Worm (Caenorhabditis elegans) whole organism, midembryonic: Measurements from ENCODE around the gene cec-5.

Experiments
- T22C8.4 ChIP-seq: fragments of 200-800 bp; sonication (Bioruptor generic); IDR thresholded peaks from 2 replicates; pipeline ENCODE4 v1.3.6; 2022; ENCODE audit warnings: missing genetic modification characterization, missing compliant biosample characterization
- cog-1 ChIP-seq: sonication (generic microtip); optimal IDR thresholded peaks from 2 replicates; lab custom pipeline; 2016; ENCODE audit warnings: missing genetic modification characterization, missing compliant biosample characterization
- flt-1 ChIP-seq: fragments of 200-800 bp; sonication (Bioruptor generic); IDR thresholded peaks from 2 replicates; pipeline ENCODE4 v1.3.6; 2022; ENCODE audit warnings: missing genetic modification characterization, missing compliant biosample characterization
- klf-2 ChIP-seq: fragments of 200-800 bp; sonication (Bioruptor generic); conservative IDR thresholded peaks from 2 replicates; pipeline ENCODE4 v1.3.6; 2022; ENCODE audit warnings: missing genetic modification reagents, missing genetic modification characterization, missing compliant biosample characterization
- med-1 ChIP-seq: sonication (generic microtip); optimal IDR thresholded peaks from 2 replicates; lab custom pipeline; 2017; ENCODE audit warnings: missing genetic modification characterization, mild to moderate bottlenecking, missing compliant biosample characterization, antibody characterized with exemption, missing genetic modification reagents; ENCODE audit not compliant: insufficient read depth
- ref-1 ChIP-seq: fragments of 200-800 bp; sonication (Bioruptor generic); conservative IDR thresholded peaks from 2 replicates; pipeline ENCODE4 v1.3.6; 2022; ENCODE audit warnings: missing genetic modification reagents, missing genetic modification characterization, missing compliant biosample characterization
- tab-1 ChIP-seq: fragments of 200-800 bp; sonication (Bioruptor generic); IDR thresholded peaks from 2 replicates; pipeline ENCODE4 v1.3.6; 2022; ENCODE audit warnings: missing genetic modification characterization, missing compliant biosample characterization
- ztf-23 ChIP-seq: fragments of 200-800 bp; sonication (Bioruptor generic); IDR thresholded peaks from 2 replicates; pipeline ENCODE4 v1.3.6; 2022; ENCODE audit warnings: missing genetic modification reagents, missing genetic modification characterization, missing compliant biosample characterization
- ztf-29 ChIP-seq: fragments of 200-800 bp; sonication (Bioruptor generic); IDR thresholded peaks from 2 replicates; pipeline ENCODE4 v1.3.6; 2022; ENCODE audit warnings: missing genetic modification reagents, missing genetic modification characterization, missing compliant biosample characterization

Gene cec-5

DNA sequence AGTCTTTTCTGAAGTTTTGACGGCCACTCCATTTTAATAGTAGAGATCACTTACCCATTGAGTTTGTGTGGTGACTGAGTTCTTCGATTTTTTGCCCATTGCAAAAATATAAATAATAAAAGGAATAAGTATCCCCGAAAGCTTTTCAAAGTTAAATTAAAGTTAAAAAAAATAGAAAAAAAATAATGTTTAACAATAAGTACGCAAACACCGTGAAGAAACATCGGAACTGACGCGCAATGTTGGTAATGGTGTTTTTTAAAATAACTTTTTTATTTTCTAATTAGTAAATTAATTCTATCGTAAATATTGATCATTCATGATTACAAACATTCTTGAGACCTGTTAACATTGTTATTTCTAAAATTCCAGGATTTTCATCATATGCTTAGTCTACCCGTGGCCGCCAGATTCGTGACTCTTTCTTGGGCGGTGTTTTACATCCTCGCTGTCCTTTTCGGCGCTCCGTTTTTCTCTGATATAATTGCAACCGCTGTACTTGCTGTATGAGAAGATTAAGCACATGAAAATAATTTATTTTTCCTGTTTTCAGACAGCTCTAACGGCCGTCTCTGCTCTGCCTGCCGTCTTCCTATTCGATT, 23.5 kb downstream of the cec-5 start, which contains the start of the genes F49E8.7, F49E8.8 and nprl-2:
Gene F49E8.7 (minus strand): TSS at position 101 of the 602 bp plus-strand sequence.
Gene F49E8.8 (plus strand): TSS at position 373 of the 602 bp plus-strand sequence.
Gene nprl-2 (plus strand): TSS at position 552 of the 602 bp plus-strand sequence.
- no peak for TF ChIP-seq ref-1 (GFP tag; lab: Robert Waterston, UW)
- TF ChIP-seq ztf-29 (GFP tag; lab: Robert Waterston, UW): no peak
- no peak for TF ChIP-seq flt-1
- no peak for TF ChIP-seq T22C8.4
- TF ChIP-seq ztf-23 (GFP tag; lab: Robert Waterston, UW): no peak
- TF ChIP-seq klf-2 (GFP tag; lab: Robert Waterston, UW): no peak
- no peak for TF ChIP-seq med-1 (GFP tag; lab: Kevin White, UChicago)
- no peak for TF ChIP-seq tab-1 (GFP tag; lab: Robert Waterston, UW)
- TF ChIP-seq cog-1 (tag; lab: Kevin White, UChicago): no peak

DNA sequence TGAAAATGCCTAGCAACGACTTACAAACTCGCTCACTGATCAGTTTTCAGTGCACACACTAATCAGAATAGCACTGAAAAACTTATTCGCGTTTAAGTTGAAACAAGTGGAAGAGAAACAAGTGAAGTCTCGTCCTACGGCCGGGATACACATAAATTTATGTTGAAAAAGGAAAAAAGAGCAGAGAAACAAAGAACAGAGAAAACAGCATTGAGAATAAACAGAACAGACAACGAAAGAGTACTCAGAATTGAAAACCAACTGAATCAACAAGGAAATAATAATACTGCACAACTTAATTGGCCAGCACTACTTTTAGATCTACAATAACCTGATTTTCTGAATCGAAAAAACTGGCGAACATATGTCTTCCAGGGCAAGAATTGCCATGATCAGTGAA, 25.6 kb downstream of the cec-5 start, which contains the start of gene F49E8.6:
Gene F49E8.6 (minus strand): TSS at position 317 of the 400 bp plus-strand sequence.
- no peak for TF ChIP-seq ztf-29 (GFP tag; lab: Robert Waterston, UW)
- no peak for TF ChIP-seq ref-1 (GFP tag; lab: Robert Waterston, UW)
- no peak for TF ChIP-seq T22C8.4
- TF ChIP-seq tab-1 (GFP tag; lab: Robert Waterston, UW): no peak
- no peak for TF ChIP-seq ztf-23 (GFP tag; lab: Robert Waterston, UW)
- no peak for TF ChIP-seq med-1 (GFP tag; lab: Kevin White, UChicago)
- TF ChIP-seq klf-2 (GFP tag; lab: Robert Waterston, UW): no peak
- no peak for TF ChIP-seq flt-1

DNA sequence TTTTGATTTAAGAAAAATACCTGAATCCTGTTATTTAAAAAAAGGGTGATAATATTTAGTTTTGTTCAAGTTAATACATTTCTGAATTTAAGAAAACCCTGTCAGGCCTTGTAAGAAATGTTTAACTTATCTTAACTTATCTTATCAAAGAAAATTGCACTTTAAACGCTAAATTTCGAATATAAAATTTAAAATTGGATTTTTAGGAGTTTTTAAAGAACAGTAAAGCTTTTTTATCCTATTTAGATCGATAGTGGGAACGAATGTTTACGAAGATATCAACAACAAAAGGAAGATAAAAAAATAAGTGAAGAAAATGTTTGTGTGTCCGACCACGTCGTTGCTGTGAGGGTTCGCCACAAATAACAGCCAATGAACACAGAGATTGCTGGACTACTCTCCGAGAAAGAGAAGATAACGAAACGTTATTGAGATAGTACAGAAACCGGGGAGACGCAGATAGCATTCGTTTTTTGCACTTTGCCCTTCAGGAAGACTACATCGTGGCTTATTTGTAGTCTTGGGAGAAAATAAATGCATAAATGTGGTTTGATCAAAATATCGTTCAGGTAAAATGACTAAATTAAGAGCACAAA, 26.9 kb downstream of the cec-5 start, which contains the start of gene dif-1:
Gene dif-1 (minus strand): TSS at position 51 of the 596 bp plus-strand sequence.
- TF ChIP-seq ref-1 (GFP tag; lab: Robert Waterston, UW): no peak
- TF ChIP-seq ztf-23 (GFP tag; lab: Robert Waterston, UW): no peak
- no peak for TF ChIP-seq ztf-29 (GFP tag; lab: Robert Waterston, UW)
- TF ChIP-seq flt-1: no peak
- no peak for TF ChIP-seq cog-1 (tag; lab: Kevin White, UChicago)
- TF ChIP-seq med-1 (GFP tag; lab: Kevin White, UChicago): no peak
- no peak for TF ChIP-seq tab-1 (GFP tag; lab: Robert Waterston, UW)
- no peak for TF ChIP-seq klf-2 (GFP tag; lab: Robert Waterston, UW)
- TF ChIP-seq T22C8.4: no peak

DNA sequence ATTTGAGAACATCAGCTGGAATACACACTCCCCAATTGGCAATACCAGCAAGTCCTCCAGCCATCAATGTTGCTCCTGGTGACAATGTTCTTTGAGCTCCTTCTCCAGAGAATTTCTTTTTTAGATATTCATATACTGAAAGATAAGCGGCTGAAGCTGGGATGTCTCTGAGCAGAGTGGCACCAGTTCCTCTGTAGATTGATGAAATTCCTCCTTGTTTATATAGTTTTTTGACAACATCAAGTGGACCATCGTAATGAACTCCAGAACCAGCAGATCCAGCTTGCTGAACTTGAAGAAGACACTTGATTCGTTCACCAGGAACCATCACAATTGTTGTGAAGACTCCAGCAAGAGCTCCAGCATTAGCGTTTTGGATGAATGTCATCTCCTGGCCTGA, 27.8 kb downstream of the cec-5 start:
- TF ChIP-seq ref-1 (GFP tag; lab: Robert Waterston, UW): no peak
- TF ChIP-seq cog-1 (tag; lab: Kevin White, UChicago): no peak
- no peak for TF ChIP-seq flt-1
- no peak for TF ChIP-seq ztf-23 (GFP tag; lab: Robert Waterston, UW)
- no peak for TF ChIP-seq klf-2 (GFP tag; lab: Robert Waterston, UW)
- TF ChIP-seq ztf-29 (GFP tag; lab: Robert Waterston, UW): no peak

DNA sequence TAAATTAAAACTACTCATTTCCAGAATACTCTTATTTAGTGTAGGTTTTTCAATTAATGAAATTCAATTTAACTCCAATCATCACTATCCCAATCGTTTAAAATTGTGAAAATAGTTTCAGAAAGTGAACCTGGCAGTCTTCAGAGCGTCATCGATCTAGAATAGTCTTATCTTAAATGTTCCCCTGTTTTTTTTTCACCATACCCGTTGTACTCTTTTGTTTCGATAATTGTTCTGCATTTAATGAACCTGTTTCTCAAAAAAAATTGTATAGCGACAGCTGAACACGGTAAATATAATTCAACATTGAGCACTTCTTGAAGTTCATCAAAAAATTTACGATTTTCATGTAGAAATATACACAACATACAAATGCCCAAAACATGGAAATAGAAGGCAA, 28.7 kb downstream of the cec-5 start:
- TF ChIP-seq klf-2 (GFP tag; lab: Robert Waterston, UW): no peak
- no peak for TF ChIP-seq ref-1 (GFP tag; lab: Robert Waterston, UW)
- TF ChIP-seq ztf-23 (GFP tag; lab: Robert Waterston, UW): no peak
- TF ChIP-seq flt-1: no peak
- no peak for TF ChIP-seq med-1 (GFP tag; lab: Kevin White, UChicago)
- TF ChIP-seq tab-1 (GFP tag; lab: Robert Waterston, UW): no peak
- TF ChIP-seq T22C8.4: no peak
- no peak for TF ChIP-seq ztf-29 (GFP tag; lab: Robert Waterston, UW)
- no peak for TF ChIP-seq cog-1 (tag; lab: Kevin White, UChicago)

DNA sequence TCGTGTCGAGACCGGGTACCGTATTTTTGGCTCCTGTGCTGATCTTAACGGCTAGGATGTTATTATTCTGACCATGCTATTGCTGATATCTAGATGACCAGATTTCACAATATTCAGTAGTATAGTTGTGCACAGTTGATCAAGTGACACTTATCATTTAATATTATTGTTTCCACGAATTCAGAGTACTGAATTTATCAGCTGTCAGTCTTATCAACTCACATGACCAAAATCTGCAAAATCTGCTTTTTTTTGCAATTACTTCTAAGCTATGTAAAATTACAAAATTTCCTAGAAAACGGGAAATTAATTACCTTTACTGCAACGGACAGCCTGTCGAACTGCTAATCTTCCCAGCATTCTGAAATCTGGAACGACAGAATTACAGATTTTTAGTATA, 29.5 kb downstream of the cec-5 start, which contains the start of gene pam-1:
Gene pam-1 (minus strand): TSS at position 368 of the 400 bp plus-strand sequence.
- no peak for TF ChIP-seq flt-1
- no peak for TF ChIP-seq med-1 (GFP tag; lab: Kevin White, UChicago)
- no peak for TF ChIP-seq cog-1 (tag; lab: Kevin White, UChicago)
- no peak for TF ChIP-seq T22C8.4
- TF ChIP-seq ztf-29 (GFP tag; lab: Robert Waterston, UW): no peak
- TF ChIP-seq ref-1 (GFP tag; lab: Robert Waterston, UW): no peak
- TF ChIP-seq klf-2 (GFP tag; lab: Robert Waterston, UW): no peak
- no peak for TF ChIP-seq ztf-23 (GFP tag; lab: Robert Waterston, UW)
- TF ChIP-seq tab-1 (GFP tag; lab: Robert Waterston, UW): no peak

DNA sequence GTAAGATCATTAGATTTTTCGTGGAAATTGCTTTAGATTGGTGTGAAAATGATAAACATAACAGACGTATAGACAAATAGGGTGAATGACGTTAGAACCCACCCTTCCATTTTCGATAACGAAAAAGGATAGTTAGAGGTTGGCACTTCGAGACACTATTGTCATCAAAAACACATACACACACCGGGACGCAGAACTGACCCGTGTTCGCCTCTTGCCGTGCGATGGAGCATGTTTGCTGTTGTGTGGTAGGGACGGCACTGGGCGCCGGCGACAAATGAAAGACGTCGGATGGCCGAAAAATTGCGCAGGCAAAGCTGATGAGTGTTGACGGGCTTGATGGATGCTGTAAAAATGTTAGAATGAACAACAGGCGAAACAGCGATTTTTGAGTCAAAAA, 30.1 kb downstream of the cec-5 start:
- TF ChIP-seq ztf-23 (GFP tag; lab: Robert Waterston, UW) (no peak), ref-1 (GFP tag; lab: Robert Waterston, UW) (no peak), ztf-29 (GFP tag; lab: Robert Waterston, UW) (no peak), klf-2 (GFP tag; lab: Robert Waterston, UW) (no peak), T22C8.4 (no peak), tab-1 (GFP tag; lab: Robert Waterston, UW) (no peak), med-1 (GFP tag; lab: Kevin White, UChicago) (no peak), flt-1 (no peak)

DNA sequence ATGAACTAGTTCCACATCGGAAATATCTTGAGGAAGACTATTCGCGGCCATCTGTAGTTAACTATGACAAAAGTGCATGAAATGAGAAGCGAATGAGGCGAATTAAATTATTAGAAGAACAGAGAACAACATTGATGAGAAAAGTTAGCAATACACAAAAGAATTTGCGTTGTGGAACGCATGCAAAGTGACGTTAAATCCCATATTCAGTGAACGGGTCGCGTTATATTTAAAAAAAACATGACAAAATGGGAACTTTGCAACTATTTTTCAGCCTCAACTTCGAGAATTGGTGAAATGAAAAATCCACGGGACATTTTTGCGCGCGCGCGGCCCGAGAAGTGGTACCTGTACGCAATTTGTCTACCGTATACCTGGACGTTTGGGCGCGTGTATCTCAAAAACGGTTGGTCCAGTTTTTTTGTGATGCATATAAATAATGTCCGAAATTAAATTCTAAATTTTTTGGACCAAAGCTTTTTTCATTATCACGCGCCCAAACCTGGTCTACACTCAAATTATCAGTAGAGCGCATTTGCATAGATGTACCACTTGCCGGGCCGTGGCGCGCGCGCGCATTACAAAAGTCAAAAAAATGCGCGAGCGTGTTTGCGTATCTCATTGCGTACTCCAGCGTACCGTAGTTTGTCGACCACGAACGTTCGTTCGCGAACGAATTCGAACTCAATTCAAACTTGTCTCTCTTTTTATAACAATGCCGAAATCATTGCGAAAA, 31.9 kb downstream of the cec-5 start, which contains the start of the genes cdd-2 and oef-1:
Gene cdd-2 (minus strand): TSS at position 51 of the 736 bp plus-strand sequence.
Gene oef-1 (plus strand): TSS at position 575 of the 736 bp plus-strand sequence.
- no peak for TF ChIP-seq tab-1 (GFP tag; lab: Robert Waterston, UW)
- TF ChIP-seq ztf-23 (GFP tag; lab: Robert Waterston, UW): no peak
- TF ChIP-seq flt-1: no peak
- no peak for TF ChIP-seq ztf-29 (GFP tag; lab: Robert Waterston, UW)
- TF ChIP-seq ref-1 (GFP tag; lab: Robert Waterston, UW): no peak
- no peak for TF ChIP-seq T22C8.4
- TF ChIP-seq klf-2 (GFP tag; lab: Robert Waterston, UW): no peak
- TF ChIP-seq med-1 (GFP tag; lab: Kevin White, UChicago): no peak
- no peak for TF ChIP-seq cog-1 (tag; lab: Kevin White, UChicago)
